Fruit fly (Drosophila melanogaster) whole organism, adult: ENCODE data around the gene scrib.

Experiments
- CG11617 ChIP-seq: fragments of 200-800 bp; sonication (Bioruptor generic); optimal IDR thresholded peaks from 2 replicates; lab custom pipeline; 2017; ENCODE audit warnings: mild to moderate bottlenecking, missing biosample characterization, missing genetic modification reagents, missing genetic modification characterization
- CG12768 ChIP-seq: fragments of 200-800 bp; sonication (Bioruptor generic); optimal IDR thresholded peaks from 2 replicates; lab custom pipeline; 2017; ENCODE audit warnings: missing biosample characterization, missing genetic modification characterization, mild to moderate bottlenecking, moderate library complexity, missing genetic modification reagents
- CG1620 ChIP-seq: fragments of 200-800 bp; sonication (Bioruptor generic); optimal IDR thresholded peaks from 2 replicates; lab custom pipeline; 2016; ENCODE audit warnings: missing biosample characterization, missing genetic modification characterization
- CG5204 ChIP-seq: fragments of 200-800 bp; sonication (Bioruptor generic); optimal IDR thresholded peaks from 2 replicates; lab custom pipeline; 2016; ENCODE audit warnings: missing biosample characterization, missing genetic modification characterization
- CG7045 ChIP-seq: fragments of 200-800 bp; sonication (Bioruptor generic); optimal IDR thresholded peaks from 2 replicates; lab custom pipeline; 2017; ENCODE audit warnings: missing biosample characterization, mild to moderate bottlenecking, missing genetic modification characterization
- Clk ChIP-seq: fragments of 200-800 bp; sonication (Bioruptor generic); optimal IDR thresholded peaks from 2 replicates; lab custom pipeline; 2017; ENCODE audit warnings: missing biosample characterization, missing genetic modification characterization
- Crg-1 ChIP-seq: fragments of 200-800 bp; sonication (Bioruptor generic); optimal IDR thresholded peaks from 2 replicates; lab custom pipeline; 2016; ENCODE audit warnings: missing biosample characterization, missing genetic modification characterization
- Hr96 ChIP-seq: fragments of 200-800 bp; sonication (Bioruptor generic); optimal IDR thresholded peaks from 2 replicates; lab custom pipeline; 2016; ENCODE audit warnings: missing biosample characterization, missing genetic modification characterization
- bab1 ChIP-seq: fragments of 200-800 bp; sonication (Bioruptor generic); optimal IDR thresholded peaks from 3 replicates; lab custom pipeline; 2019; ENCODE audit warnings: missing biosample characterization, mild to moderate bottlenecking, missing genetic modification characterization, moderate library complexity
- cic ChIP-seq: fragments of 200-800 bp; sonication (Bioruptor generic); optimal IDR thresholded peaks from 2 replicates; lab custom pipeline; 2017; ENCODE audit warnings: missing biosample characterization, mild to moderate bottlenecking, missing genetic modification characterization, moderate library complexity
- tj ChIP-seq: fragments of 200-800 bp; sonication (Bioruptor generic); optimal IDR thresholded peaks from 3 replicates; lab custom pipeline; 2017; ENCODE audit warnings: missing biosample characterization, mild to moderate bottlenecking, missing genetic modification characterization, moderate library complexity

DNA sequence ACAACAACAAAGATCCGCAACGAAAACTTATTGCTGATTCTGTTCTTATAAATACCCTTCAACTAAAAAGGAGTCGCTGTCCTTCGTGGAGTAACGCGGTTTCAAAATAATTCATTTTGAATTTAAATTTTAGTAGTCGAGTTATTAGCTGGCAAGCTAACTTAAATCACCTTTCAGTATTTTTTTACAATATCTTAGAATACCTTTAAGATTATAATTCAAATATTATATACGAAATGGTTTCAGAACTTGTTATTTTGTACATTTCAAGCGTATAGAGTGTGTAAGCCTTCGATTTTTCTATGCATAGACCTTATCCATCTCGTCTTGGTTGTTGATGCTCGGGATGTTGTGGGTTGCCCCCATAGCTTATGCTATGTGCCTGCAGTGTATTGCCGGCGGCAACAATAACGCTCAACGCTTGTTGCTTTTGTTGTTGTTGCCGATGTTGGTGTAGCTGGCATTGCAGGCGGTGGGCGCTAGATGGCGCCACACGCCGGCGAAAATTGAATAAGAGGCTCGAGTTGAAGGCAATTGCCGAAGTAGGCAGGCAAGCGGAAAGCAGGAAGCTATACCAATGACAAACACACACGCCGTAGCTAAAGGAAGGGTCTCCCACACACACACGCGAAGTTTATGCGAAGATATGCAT lies 6.7 kb upstream of the scrib start:
- no peak for TF ChIP-seq CG5204
- TF ChIP-seq CG12768 (GFP tag; lab: Kevin White, UChicago) = no peak
- TF ChIP-seq cic (GFP tag; lab: Kevin White, UChicago) = no peak
- no peak for TF ChIP-seq CG1620 (GFP tag; lab: Kevin White, UChicago)
- no peak for TF ChIP-seq Clk (GFP tag; lab: Kevin White, UChicago)
- TF ChIP-seq CG11617 = no peak
- no peak for TF ChIP-seq Hr96
- TF ChIP-seq bab1 = no peak
- TF ChIP-seq CG7045 (GFP tag; lab: Kevin White, UChicago) = no peak
- no peak for TF ChIP-seq Crg-1 (GFP tag; lab: Kevin White, UChicago)
- no peak for TF ChIP-seq tj (GFP tag; lab: Kevin White, UChicago)
